Worm (Caenorhabditis elegans): Measurements from ENCODE around the gene F57A8.7.

- TF ChIP-seq ceh-36 (tag; optimal IDR thresholded peaks at IDR 0.05) (no peak), ama-1 (optimal IDR thresholded peaks at IDR 0.05) (no peak), B0310.2 (tag; optimal IDR thresholded peaks at IDR 0.05) (no peak)
Measured at ce11 chrV:10070541-10070940, 5.0 kb upstream of the F57A8.7 start, which contains the start of gene nhr-192.
